Fruit fly (Drosophila melanogaster) whole organism, embryonic: Measurements from ENCODE around the gene slmb.

Source experiments
- ATbp ChIP-seq: fragments of 200-800 bp; sonication (Bioruptor generic); optimal IDR thresholded peaks from 2 replicates; lab custom pipeline; 2017; ENCODE audit warnings: missing biosample characterization, mild to moderate bottlenecking, missing genetic modification characterization, missing genetic modification reagents
- Adf1 ChIP-seq: fragments of 200-800 bp; sonication (Bioruptor generic); IDR thresholded peaks from 2 replicates; pipeline ENCODE4 v1.3.6; 2022; ENCODE audit warnings: missing biosample characterization, missing genetic modification characterization
- B-H2 ChIP-seq: fragments of 200-800 bp; sonication (Bioruptor generic); optimal IDR thresholded peaks from 2 replicates; lab custom pipeline; 2018; ENCODE audit warnings: missing biosample characterization, mild to moderate bottlenecking, missing genetic modification characterization
- CG10267 ChIP-seq: fragments of 200-800 bp; sonication (Bioruptor generic); optimal IDR thresholded peaks from 2 replicates; lab custom pipeline; 2018; ENCODE audit warnings: missing biosample characterization, mild to moderate bottlenecking, missing genetic modification characterization, moderate library complexity
- CG10654 ChIP-seq: fragments of 200-800 bp; sonication (Bioruptor generic); optimal IDR thresholded peaks from 2 replicates; lab custom pipeline; 2016; ENCODE audit warnings: missing biosample characterization, missing genetic modification characterization
- CG11093 ChIP-seq: fragments of 200-800 bp; sonication (Bioruptor generic); IDR thresholded peaks from 3 replicates; pipeline ENCODE4 v1.3.6; 2022; ENCODE audit warnings: missing biosample characterization, missing genetic modification characterization
- CG11456 ChIP-seq: fragments of 200-800 bp; sonication (Bioruptor generic); IDR thresholded peaks from 3 replicates; pipeline ENCODE4 v1.3.6; 2022; ENCODE audit warnings: missing biosample characterization, missing genetic modification characterization
- CG11723 ChIP-seq: fragments of 200-800 bp; sonication (Bioruptor generic); optimal IDR thresholded peaks from 2 replicates; lab custom pipeline; 2017; ENCODE audit warnings: missing biosample characterization, mild to moderate bottlenecking, missing genetic modification characterization
- CG12744 ChIP-seq: fragments of 200-800 bp; sonication (Bioruptor generic); optimal IDR thresholded peaks from 2 replicates; lab custom pipeline; 2016; ENCODE audit warnings: missing biosample characterization, missing genetic modification characterization
- CG13287 ChIP-seq: fragments of 200-800 bp; sonication (Bioruptor generic); IDR thresholded peaks from 2 replicates; pipeline ENCODE4 v1.3.6; 2022; ENCODE audit warnings: missing biosample characterization, missing genetic modification characterization; ENCODE audit not compliant: partially characterized antibody
- CG1603 ChIP-seq: fragments of 200-800 bp; sonication (Bioruptor generic); optimal IDR thresholded peaks from 2 replicates; lab custom pipeline; 2019; ENCODE audit warnings: missing biosample characterization, mild to moderate bottlenecking, missing genetic modification characterization, moderate library complexity
- CG2199 ChIP-seq: fragments of 200-800 bp; sonication (Bioruptor generic); IDR thresholded peaks from 3 replicates; pipeline ENCODE4 v1.3.6; 2022; ENCODE audit warnings: missing biosample characterization, missing genetic modification characterization
- CG33213 ChIP-seq: fragments of 200-800 bp; sonication (Bioruptor generic); optimal IDR thresholded peaks from 3 replicates; lab custom pipeline; 2016; ENCODE audit warnings: missing biosample characterization, missing genetic modification characterization
- CG6689 ChIP-seq: fragments of 200-800 bp; sonication (Bioruptor generic); IDR thresholded peaks from 2 replicates; pipeline ENCODE4 v1.3.6; 2022; ENCODE audit warnings: missing biosample characterization, missing genetic modification characterization
- CG6765 ChIP-seq: fragments of 200-800 bp; sonication (Bioruptor generic); optimal IDR thresholded peaks from 3 replicates; lab custom pipeline; 2017; ENCODE audit warnings: missing biosample characterization, mild to moderate bottlenecking, missing genetic modification characterization
- CG7786 ChIP-seq: fragments of 200-800 bp; sonication (Bioruptor generic); optimal IDR thresholded peaks from 2 replicates; lab custom pipeline; 2016; ENCODE audit warnings: missing biosample characterization, missing genetic modification characterization
- CG7987 ChIP-seq: fragments of 200-800 bp; sonication (Bioruptor generic); optimal IDR thresholded peaks from 2 replicates; lab custom pipeline; 2018; ENCODE audit warnings: missing biosample characterization, mild to moderate bottlenecking, missing genetic modification characterization, moderate library complexity
- CG8944 ChIP-seq: fragments of 200-800 bp; sonication (Bioruptor generic); optimal IDR thresholded peaks from 3 replicates; lab custom pipeline; 2016; ENCODE audit warnings: missing biosample characterization, missing genetic modification characterization
- CTCF ChIP-seq: fragments of 200-800 bp; sonication (Bioruptor generic); optimal IDR thresholded peaks from 2 replicates; lab custom pipeline; 2017; ENCODE audit warnings: missing biosample characterization, mild to moderate bottlenecking, missing genetic modification characterization, moderate library complexity
- GATAe ChIP-seq: fragments of 200-800 bp; sonication (Bioruptor generic); conservative IDR thresholded peaks from 2 replicates; pipeline ENCODE4 v1.3.6; 2022; ENCODE audit warnings: missing biosample characterization, missing genetic modification characterization
- Hmx ChIP-seq: fragments of 200-800 bp; sonication (Bioruptor generic); optimal IDR thresholded peaks from 2 replicates; lab custom pipeline; 2016; ENCODE audit warnings: missing biosample characterization, missing genetic modification characterization
- MESR4 ChIP-seq: fragments of 200-800 bp; sonication (Bioruptor generic); optimal IDR thresholded peaks from 2 replicates; lab custom pipeline; 2018; ENCODE audit warnings: missing biosample characterization, mild to moderate bottlenecking, missing genetic modification characterization, moderate library complexity
- Myb ChIP-seq: fragments of 200-800 bp; sonication (Bioruptor generic); optimal IDR thresholded peaks from 2 replicates; lab custom pipeline; 2016; ENCODE audit warnings: missing biosample characterization, missing genetic modification characterization
- NC2β ChIP-seq: fragments of 200-800 bp; sonication (Bioruptor generic); optimal IDR thresholded peaks from 2 replicates; lab custom pipeline; 2016; ENCODE audit warnings: missing biosample characterization, missing genetic modification characterization
- Ssrp ChIP-seq: fragments of 200-800 bp; sonication (Bioruptor generic); optimal IDR thresholded peaks from 2 replicates; lab custom pipeline; 2018; ENCODE audit warnings: missing biosample characterization, mild to moderate bottlenecking, missing genetic modification characterization, moderate library complexity
- bowl ChIP-seq: fragments of 200-800 bp; sonication (Bioruptor generic); IDR thresholded peaks from 2 replicates; pipeline ENCODE4 v1.3.6; 2022; ENCODE audit warnings: missing biosample characterization, missing genetic modification characterization
- cg ChIP-seq: fragments of 200-800 bp; sonication (Bioruptor generic); optimal IDR thresholded peaks from 3 replicates; lab custom pipeline; 2019; ENCODE audit warnings: missing biosample characterization, mild to moderate bottlenecking, missing genetic modification characterization, moderate library complexity
- chinmo ChIP-seq: fragments of 200-800 bp; sonication (Bioruptor generic); IDR thresholded peaks from 4 replicates; pipeline ENCODE4 v1.3.6; 2022; ENCODE audit warnings: missing biosample characterization, missing genetic modification characterization; ENCODE audit not compliant: partially characterized antibody
- chm ChIP-seq: fragments of 200-800 bp; sonication (Bioruptor generic); IDR thresholded peaks from 2 replicates; pipeline ENCODE4 v1.3.6; 2022; ENCODE audit warnings: missing biosample characterization, missing genetic modification characterization
- ci ChIP-seq: fragments of 200-800 bp; sonication (Bioruptor generic); IDR thresholded peaks from 3 replicates; pipeline ENCODE4 v1.3.6; 2022; ENCODE audit warnings: missing biosample characterization, missing genetic modification characterization
- corto ChIP-seq: fragments of 200-800 bp; sonication (Bioruptor generic); optimal IDR thresholded peaks from 2 replicates; lab custom pipeline; 2016; ENCODE audit warnings: missing biosample characterization, mild to moderate bottlenecking, missing genetic modification characterization, moderate library complexity
- da ChIP-seq: fragments of 200-800 bp; sonication (Bioruptor generic); optimal IDR thresholded peaks from 2 replicates; lab custom pipeline; 2016; ENCODE audit warnings: missing biosample characterization, missing genetic modification characterization
- emc ChIP-seq: fragments of 200-800 bp; sonication (Bioruptor generic); optimal IDR thresholded peaks from 2 replicates; lab custom pipeline; 2016; ENCODE audit warnings: missing biosample characterization, missing genetic modification characterization
- eyg ChIP-seq: fragments of 200-800 bp; sonication (Bioruptor generic); optimal IDR thresholded peaks from 3 replicates; lab custom pipeline; 2016; ENCODE audit warnings: missing biosample characterization, missing genetic modification characterization
- fu2 ChIP-seq: fragments of 200-800 bp; sonication (Bioruptor generic); optimal IDR thresholded peaks from 2 replicates; lab custom pipeline; 2016; ENCODE audit warnings: missing biosample characterization, missing genetic modification characterization
- gt ChIP-seq: fragments of 200-800 bp; sonication (Bioruptor generic); IDR thresholded peaks from 2 replicates; pipeline ENCODE4 v1.3.6; 2022; ENCODE audit warnings: missing biosample characterization, missing genetic modification characterization
- kni ChIP-seq: fragments of 200-800 bp; sonication (Bioruptor generic); optimal IDR thresholded peaks from 3 replicates; lab custom pipeline; 2017; ENCODE audit warnings: mild to moderate bottlenecking, missing biosample characterization, missing genetic modification reagents, missing genetic modification characterization
- lbe ChIP-seq: fragments of 200-800 bp; sonication (Bioruptor generic); optimal IDR thresholded peaks from 2 replicates; lab custom pipeline; 2016; ENCODE audit warnings: missing biosample characterization, mild to moderate bottlenecking, missing genetic modification characterization
- lov ChIP-seq, 2 experiments: fragments of 200-800 bp in 1 of 2; fragments of >200 bp in 1 of 2; sonication (Bioruptor generic) in 1 of 2; IDR thresholded peaks in 1 of 2; optimal IDR thresholded peaks in 1 of 2; 2 replicates in 1 of 2; 3 replicates in 1 of 2; pipeline versions ENCODE4 v1.3.6 to Lab custom; 2017 to 2022; ENCODE audit warnings: missing biosample characterization in 1 of 2, missing genetic modification characterization in 1 of 2
- mld ChIP-seq: fragments of 200-800 bp; sonication (Bioruptor generic); IDR thresholded peaks from 3 replicates; pipeline ENCODE4 v1.3.6; 2022; ENCODE audit warnings: missing biosample characterization, missing genetic modification characterization; ENCODE audit not compliant: partially characterized antibody
- org-1 ChIP-seq: fragments of 200-800 bp; sonication (Bioruptor generic); optimal IDR thresholded peaks from 2 replicates; lab custom pipeline; 2017; ENCODE audit warnings: missing biosample characterization, missing genetic modification characterization
- p53 ChIP-seq: fragments of 200-800 bp; sonication (Bioruptor generic); optimal IDR thresholded peaks from 2 replicates; lab custom pipeline; 2016; ENCODE audit warnings: missing biosample characterization, missing genetic modification characterization
- pnt ChIP-seq: fragments of 200-800 bp; sonication (Bioruptor generic); optimal IDR thresholded peaks from 3 replicates; lab custom pipeline; 2016; ENCODE audit warnings: missing biosample characterization, missing genetic modification characterization
- scrt ChIP-seq: fragments of 200-800 bp; sonication (Bioruptor generic); optimal IDR thresholded peaks from 2 replicates; lab custom pipeline; 2018; ENCODE audit warnings: missing biosample characterization, mild to moderate bottlenecking, missing genetic modification characterization, moderate library complexity
- sens-2 ChIP-seq: fragments of 200-800 bp; sonication (Bioruptor generic); IDR thresholded peaks from 2 replicates; pipeline ENCODE4 v1.3.6; 2022; ENCODE audit warnings: missing biosample characterization, missing genetic modification characterization
- slp2 ChIP-seq: fragments of 200-800 bp; sonication (Bioruptor generic); optimal IDR thresholded peaks from 2 replicates; lab custom pipeline; 2016; ENCODE audit warnings: missing biosample characterization, missing genetic modification characterization
- sna ChIP-seq: fragments of 200-800 bp; sonication (Bioruptor generic); IDR thresholded peaks from 2 replicates; pipeline ENCODE4 v1.3.6; 2022; ENCODE audit warnings: missing biosample characterization, missing genetic modification characterization; ENCODE audit not compliant: partially characterized antibody
- tgo ChIP-seq: fragments of 200-800 bp; sonication (Bioruptor generic); IDR thresholded peaks from 3 replicates; pipeline ENCODE4 v1.3.6; 2022; ENCODE audit warnings: missing biosample characterization, missing genetic modification characterization
- usp ChIP-seq: fragments of >200 bp; optimal IDR thresholded peaks from 2 replicates; lab custom pipeline; 2017; ENCODE audit warnings: missing biosample characterization, missing genetic modification characterization
- vfl ChIP-seq: fragments of 200-800 bp; sonication (Bioruptor generic); optimal IDR thresholded peaks from 2 replicates; lab custom pipeline; 2016; ENCODE audit warnings: missing biosample characterization, missing genetic modification characterization
- wek ChIP-seq: fragments of 200-800 bp; sonication (Bioruptor generic); optimal IDR thresholded peaks from 3 replicates; lab custom pipeline; 2018; ENCODE audit warnings: missing biosample characterization, mild to moderate bottlenecking, missing genetic modification characterization, moderate library complexity
- wor ChIP-seq: fragments of 200-800 bp; sonication (Bioruptor generic); IDR thresholded peaks from 2 replicates; pipeline ENCODE4 v1.3.6; 2022; ENCODE audit warnings: missing biosample characterization, missing genetic modification characterization

slmb gene

DNA sequence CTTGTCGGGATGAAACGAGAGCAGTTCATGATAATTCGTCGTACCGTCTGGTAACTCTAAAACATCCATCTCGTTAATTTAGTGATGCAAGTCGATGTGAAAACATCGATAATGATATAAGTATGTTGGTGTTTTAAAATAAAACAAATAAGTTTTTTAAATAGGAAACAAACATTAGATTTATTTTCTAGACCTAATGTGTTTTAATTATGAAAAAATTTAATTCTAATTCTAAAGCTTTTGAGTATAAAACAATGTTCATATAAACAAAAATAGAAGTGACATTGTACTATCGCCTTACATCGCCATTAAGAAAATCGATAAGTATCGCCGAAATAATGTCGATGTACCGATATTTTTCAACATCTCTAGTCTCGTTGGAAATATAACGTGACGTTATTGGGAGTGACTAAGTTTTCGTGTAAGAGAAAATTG lies 16.2 kb downstream of the slmb start, which contains the start of gene Rab11 (continued):
- TF ChIP-seq mld, result peak; percentile 77
- TF ChIP-seq Ssrp (tag; lab: Kevin White, UChicago), result peak; percentile 12
- no peak for TF ChIP-seq GATAe (GFP tag; lab: Robert Waterston, UW)
- TF ChIP-seq Hmx (GFP tag; lab: Kevin White, UChicago), result peak; percentile 14
- no peak for TF ChIP-seq wek (GFP tag; lab: Kevin White, UChicago)
- TF ChIP-seq tgo (GFP tag; lab: Robert Waterston, UW), result peak; percentile 43; the same call in 2 of the 3 replicates
- no peak for TF ChIP-seq slp2 (GFP tag; lab: Kevin White, UChicago)
- TF ChIP-seq CTCF (GFP tag; lab: Kevin White, UChicago), result no peak
- no peak for TF ChIP-seq cg (GFP tag; lab: Kevin White, UChicago)
- TF ChIP-seq CG7987 (GFP tag; lab: Kevin White, UChicago), result no peak
- TF ChIP-seq CG11093, result no peak
- TF ChIP-seq CG2199, result no peak
- 0 out of 3 replicates have a peak, but pooled peaks have one; percentile 45 for TF ChIP-seq CG11456 (GFP tag; lab: Robert Waterston, UW)
- peak; percentile 10 for TF ChIP-seq scrt (GFP tag; lab: Kevin White, UChicago)
- no peak for TF ChIP-seq eyg (GFP tag; lab: Kevin White, UChicago)
- no peak for TF ChIP-seq gt (GFP tag; lab: Robert Waterston, UW)
- no peak for TF ChIP-seq emc (GFP tag; lab: Kevin White, UChicago)
- TF ChIP-seq vfl (GFP tag; lab: Kevin White, UChicago), result no peak
- peak; percentile 71 for TF ChIP-seq CG10267 (tag; lab: Kevin White, UChicago)
- TF ChIP-seq CG6765, result no peak
- TF ChIP-seq CG7786 (GFP tag; lab: Kevin White, UChicago), result no peak
- TF ChIP-seq NC2β (GFP tag; lab: Kevin White, UChicago), result no peak
- TF ChIP-seq chinmo (GFP tag; lab: Robert Waterston, UW), result peak; percentile 61; the same call in 3 of the 4 replicates
- no peak for TF ChIP-seq chm (GFP tag; lab: Robert Waterston, UW)
- TF ChIP-seq Adf1 (GFP tag; lab: Robert Waterston, UW), result no peak
- no peak for TF ChIP-seq CG12744 (GFP tag; lab: Kevin White, UChicago)
- peak; percentile 2 for TF ChIP-seq CG33213
- peak; percentile 83 for TF ChIP-seq sna
- no peak for TF ChIP-seq org-1 (GFP tag; lab: Kevin White, UChicago)
- peak; percentile 12 for TF ChIP-seq CG1603 (tag; lab: Kevin White, UChicago)
- peak; percentile 20; the same call in 1 of the 2 replicates for TF ChIP-seq CG6689 (GFP tag; lab: Robert Waterston, UW)
- TF ChIP-seq usp (GFP tag; lab: Kevin White, UChicago), result no peak
- TF ChIP-seq B-H2, result peak; percentile 49
- no peak for TF ChIP-seq pnt (GFP tag; lab: Kevin White, UChicago)
- TF ChIP-seq CG13287 (GFP tag; lab: Robert Waterston, UW), result peak; percentile 89
- no peak for TF ChIP-seq da (GFP tag; lab: Kevin White, UChicago)
- TF ChIP-seq lov (optimal IDR thresholded peaks at IDR 0.05; lab: Kevin White, UChicago), result no peak
- no peak for TF ChIP-seq lov (GFP tag; IDR thresholded peaks at IDR 0.05; lab: Robert Waterston, UW)
- TF ChIP-seq wor (GFP tag; lab: Robert Waterston, UW), result no peak
- TF ChIP-seq corto (GFP tag; lab: Kevin White, UChicago), result peak; percentile 24
- no peak for TF ChIP-seq Myb (GFP tag; lab: Kevin White, UChicago)
- TF ChIP-seq MESR4 (GFP tag; lab: Kevin White, UChicago), result no peak
- TF ChIP-seq lbe (GFP tag; lab: Kevin White, UChicago), result no peak
- peak; percentile 9 for TF ChIP-seq CG10654 (GFP tag; lab: Kevin White, UChicago)
- no peak for TF ChIP-seq CG11723 (GFP tag; lab: Kevin White, UChicago)
- no peak for TF ChIP-seq ci
- TF ChIP-seq p53 (GFP tag; lab: Kevin White, UChicago), result no peak
- TF ChIP-seq kni (GFP tag; lab: Kevin White, UChicago), result peak; percentile 54
- no peak for TF ChIP-seq ATbp (GFP tag; lab: Kevin White, UChicago)
- no peak for TF ChIP-seq sens-2 (GFP tag; lab: Robert Waterston, UW)
- TF ChIP-seq bowl, result no peak
- peak; percentile 34 for TF ChIP-seq CG8944
- TF ChIP-seq fu2, result peak; percentile 20
